Fruit fly (Drosophila melanogaster) whole organism, embryonic: ENCODE data around the gene CG6296.

Experiments used
- Ada2b ChIP-seq: fragments of 200-800 bp; sonication (Bioruptor generic); IDR thresholded peaks from 2 replicates; pipeline ENCODE4 v1.3.6; 2022; ENCODE audit warnings: missing biosample characterization, missing genetic modification characterization
- Adf1 ChIP-seq: fragments of 200-800 bp; sonication (Bioruptor generic); IDR thresholded peaks from 2 replicates; pipeline ENCODE4 v1.3.6; 2022; ENCODE audit warnings: missing biosample characterization, missing genetic modification characterization
- C15 ChIP-seq: fragments of 200-800 bp; sonication (Bioruptor generic); IDR thresholded peaks from 3 replicates; pipeline ENCODE4 v1.3.6; 2022; ENCODE audit warnings: missing biosample characterization, missing genetic modification characterization
- CG10267 ChIP-seq: fragments of 200-800 bp; sonication (Bioruptor generic); optimal IDR thresholded peaks from 2 replicates; lab custom pipeline; 2018; ENCODE audit warnings: missing biosample characterization, mild to moderate bottlenecking, missing genetic modification characterization, moderate library complexity
- CG10654 ChIP-seq: fragments of 200-800 bp; sonication (Bioruptor generic); optimal IDR thresholded peaks from 2 replicates; lab custom pipeline; 2016; ENCODE audit warnings: missing biosample characterization, missing genetic modification characterization
- CG11093 ChIP-seq: fragments of 200-800 bp; sonication (Bioruptor generic); IDR thresholded peaks from 3 replicates; pipeline ENCODE4 v1.3.6; 2022; ENCODE audit warnings: missing biosample characterization, missing genetic modification characterization
- CG12071 ChIP-seq: fragments of 200-800 bp; sonication (Bioruptor generic); optimal IDR thresholded peaks from 3 replicates; lab custom pipeline; 2018; ENCODE audit warnings: missing biosample characterization, mild to moderate bottlenecking, missing genetic modification characterization
- CG12155 ChIP-seq: fragments of 200-800 bp; sonication (Bioruptor generic); optimal IDR thresholded peaks from 3 replicates; lab custom pipeline; 2016; ENCODE audit warnings: missing biosample characterization, missing genetic modification characterization
- CG12236 ChIP-seq: fragments of 200-800 bp; sonication (Bioruptor generic); optimal IDR thresholded peaks from 2 replicates; lab custom pipeline; 2016; ENCODE audit warnings: missing biosample characterization, missing genetic modification characterization
- CG12299 ChIP-seq: fragments of 200-800 bp; sonication (Bioruptor generic); optimal IDR thresholded peaks from 2 replicates; lab custom pipeline; 2018; ENCODE audit warnings: missing biosample characterization, mild to moderate bottlenecking, missing genetic modification characterization
- CG12769 ChIP-seq: fragments of 200-800 bp; sonication (Bioruptor generic); optimal IDR thresholded peaks from 2 replicates; lab custom pipeline; 2019; ENCODE audit warnings: missing biosample characterization, mild to moderate bottlenecking, missing genetic modification characterization, moderate library complexity
- CG13894 ChIP-seq: fragments of 200-800 bp; sonication (Bioruptor generic); optimal IDR thresholded peaks from 3 replicates; lab custom pipeline; 2018; ENCODE audit warnings: missing biosample characterization, mild to moderate bottlenecking, missing genetic modification characterization, moderate library complexity
- CG14441 ChIP-seq: fragments of 200-800 bp; sonication (Bioruptor generic); IDR thresholded peaks from 2 replicates; pipeline ENCODE4 v1.3.6; 2022; ENCODE audit warnings: missing biosample characterization, missing genetic modification characterization
- CG14965 ChIP-seq: fragments of 200-800 bp; sonication (Bioruptor generic); optimal IDR thresholded peaks from 2 replicates; lab custom pipeline; 2016; ENCODE audit warnings: missing biosample characterization, missing genetic modification characterization, borderline replicate concordance
- CG18476 ChIP-seq: fragments of 200-800 bp; sonication (Bioruptor generic); optimal IDR thresholded peaks from 2 replicates; lab custom pipeline; 2016; ENCODE audit warnings: missing biosample characterization, mild to moderate bottlenecking, missing genetic modification characterization
- CG32772 ChIP-seq: fragments of 200-800 bp; sonication (Bioruptor generic); IDR thresholded peaks from 2 replicates; pipeline ENCODE4 v1.3.6; 2022; ENCODE audit warnings: missing biosample characterization, missing genetic modification characterization
- CG3838 ChIP-seq: fragments of 200-800 bp; sonication (Bioruptor generic); optimal IDR thresholded peaks from 3 replicates; lab custom pipeline; 2016; ENCODE audit warnings: missing biosample characterization, missing genetic modification characterization
- CG4730 ChIP-seq: fragments of 200-800 bp; sonication (Bioruptor generic); IDR thresholded peaks from 2 replicates; pipeline ENCODE4 v1.3.6; 2022; ENCODE audit warnings: missing biosample characterization, missing genetic modification characterization
- CG6689 ChIP-seq: fragments of 200-800 bp; sonication (Bioruptor generic); IDR thresholded peaks from 2 replicates; pipeline ENCODE4 v1.3.6; 2022; ENCODE audit warnings: missing biosample characterization, missing genetic modification characterization
- CG7928 ChIP-seq: fragments of 200-800 bp; sonication (Bioruptor generic); optimal IDR thresholded peaks from 2 replicates; lab custom pipeline; 2017; ENCODE audit warnings: missing biosample characterization, mild to moderate bottlenecking, missing genetic modification characterization
- CG8388 ChIP-seq: fragments of 200-800 bp; sonication (Bioruptor generic); optimal IDR thresholded peaks from 2 replicates; lab custom pipeline; 2019; ENCODE audit warnings: missing biosample characterization, mild to moderate bottlenecking, missing genetic modification characterization, moderate library complexity
- CG8924 ChIP-seq: fragments of 200-800 bp; optimal IDR thresholded peaks from 3 replicates; lab custom pipeline; 2019; ENCODE audit warnings: missing biosample characterization, mild to moderate bottlenecking, missing genetic modification characterization, moderate library complexity
- CG9797 ChIP-seq: fragments of 200-800 bp; sonication (Bioruptor generic); optimal IDR thresholded peaks from 3 replicates; lab custom pipeline; 2018; ENCODE audit warnings: missing biosample characterization, mild to moderate bottlenecking, missing genetic modification characterization
- Camta ChIP-seq: fragments of 200-800 bp; sonication (Bioruptor generic); optimal IDR thresholded peaks from 2 replicates; lab custom pipeline; 2016; ENCODE audit warnings: missing biosample characterization, missing genetic modification characterization
- Chrac-16 ChIP-seq: fragments of 200-800 bp; sonication (Bioruptor generic); optimal IDR thresholded peaks from 3 replicates; lab custom pipeline; 2016; ENCODE audit warnings: missing biosample characterization, missing genetic modification characterization
- Dbx ChIP-seq: fragments of 200-800 bp; sonication (Bioruptor generic); IDR thresholded peaks from 3 replicates; pipeline ENCODE4 v1.3.6; 2022; ENCODE audit warnings: missing biosample characterization, missing genetic modification characterization
- Dek ChIP-seq: fragments of 200-800 bp; sonication (Bioruptor generic); optimal IDR thresholded peaks from 3 replicates; lab custom pipeline; 2019; ENCODE audit warnings: missing biosample characterization, mild to moderate bottlenecking, missing genetic modification characterization, moderate library complexity
- Dll ChIP-seq: fragments of 200-800 bp; sonication (Bioruptor generic); IDR thresholded peaks from 4 replicates; pipeline ENCODE4 v1.3.6; 2022; ENCODE audit warnings: missing biosample characterization, missing genetic modification characterization; ENCODE audit not compliant: partially characterized antibody
- Ets97D ChIP-seq: fragments of 200-800 bp; sonication (Bioruptor generic); optimal IDR thresholded peaks from 3 replicates; lab custom pipeline; 2016; ENCODE audit warnings: missing biosample characterization, missing genetic modification characterization
- Fer2 ChIP-seq: fragments of 200-800 bp; sonication (Bioruptor generic); optimal IDR thresholded peaks from 2 replicates; lab custom pipeline; 2018; ENCODE audit warnings: missing biosample characterization, mild to moderate bottlenecking, missing genetic modification characterization, moderate library complexity
- Hsf ChIP-seq: fragments of 200-800 bp; sonication (Bioruptor generic); optimal IDR thresholded peaks from 3 replicates; lab custom pipeline; 2016; ENCODE audit warnings: missing biosample characterization, missing genetic modification characterization
- Jarid2 ChIP-seq: fragments of 200-800 bp; sonication (Bioruptor generic); optimal IDR thresholded peaks from 3 replicates; lab custom pipeline; 2017; ENCODE audit warnings: mild to moderate bottlenecking, missing biosample characterization, missing genetic modification reagents, missing genetic modification characterization
- Lim3 ChIP-seq: fragments of 200-800 bp; sonication (Bioruptor generic); IDR thresholded peaks from 2 replicates; pipeline ENCODE4 v1.3.6; 2022; ENCODE audit warnings: missing biosample characterization, missing genetic modification characterization
- Neu2 ChIP-seq: fragments of 200-800 bp; sonication (Bioruptor generic); optimal IDR thresholded peaks from 3 replicates; lab custom pipeline; 2016; ENCODE audit warnings: missing biosample characterization, missing genetic modification characterization, borderline replicate concordance
- Nf-YC ChIP-seq: fragments of 200-800 bp; optimal IDR thresholded peaks from 3 replicates; lab custom pipeline; 2019; ENCODE audit warnings: missing biosample characterization, mild to moderate bottlenecking, missing genetic modification characterization, moderate library complexity
- Optix ChIP-seq: fragments of 200-800 bp; sonication (Bioruptor generic); IDR thresholded peaks from 3 replicates; pipeline ENCODE4 v1.3.6; 2022; ENCODE audit warnings: missing biosample characterization, missing genetic modification characterization
- Rfx ChIP-seq: fragments of 200-800 bp; sonication (Bioruptor generic); IDR thresholded peaks from 2 replicates; pipeline ENCODE4 v1.3.6; 2022; ENCODE audit warnings: missing biosample characterization, missing genetic modification characterization
- abd-A ChIP-seq: fragments of 200-800 bp; sonication (Bioruptor generic); optimal IDR thresholded peaks from 3 replicates; lab custom pipeline; 2019; ENCODE audit warnings: missing biosample characterization, mild to moderate bottlenecking, missing genetic modification characterization, moderate library complexity
- ato ChIP-seq: fragments of 200-800 bp; sonication (Bioruptor generic); IDR thresholded peaks from 2 replicates; pipeline ENCODE4 v1.3.6; 2022; ENCODE audit warnings: missing biosample characterization, missing genetic modification characterization; ENCODE audit not compliant: partially characterized antibody
- croc ChIP-seq: fragments of 200-800 bp; sonication (Bioruptor generic); conservative IDR thresholded peaks from 3 replicates; pipeline ENCODE4 v1.3.6; 2022; ENCODE audit warnings: missing biosample characterization, missing genetic modification characterization
- crol ChIP-seq: fragments of 200-800 bp; sonication (Bioruptor generic); IDR thresholded peaks from 2 replicates; pipeline ENCODE4 v1.3.6; 2022; ENCODE audit warnings: missing biosample characterization, missing genetic modification characterization
- exex ChIP-seq: fragments of 200-800 bp; sonication (Bioruptor generic); optimal IDR thresholded peaks from 4 replicates; lab custom pipeline; 2018; ENCODE audit warnings: missing biosample characterization, mild to moderate bottlenecking, missing genetic modification characterization, moderate library complexity
- her ChIP-seq: fragments of 200-800 bp; sonication (Bioruptor generic); optimal IDR thresholded peaks from 2 replicates; lab custom pipeline; 2016; ENCODE audit warnings: missing biosample characterization, missing genetic modification characterization
- jumu ChIP-seq: fragments of 200-800 bp; sonication (Bioruptor generic); optimal IDR thresholded peaks from 3 replicates; lab custom pipeline; 2016; ENCODE audit warnings: missing biosample characterization, missing genetic modification characterization
- kni ChIP-seq: fragments of 200-800 bp; sonication (Bioruptor generic); optimal IDR thresholded peaks from 3 replicates; lab custom pipeline; 2017; ENCODE audit warnings: mild to moderate bottlenecking, missing biosample characterization, missing genetic modification reagents, missing genetic modification characterization
- pho ChIP-seq: fragments of 200-800 bp; sonication (Bioruptor generic); optimal IDR thresholded peaks from 2 replicates; lab custom pipeline; 2016; ENCODE audit warnings: missing biosample characterization, missing genetic modification characterization
- prd ChIP-seq, 3 experiments: fragments of >200 bp in 2 of 3; fragments of 200-800 bp in 1 of 3; sonication (Bioruptor generic) in 1 of 3; optimal IDR thresholded peaks in 2 of 3; IDR thresholded peaks in 1 of 3; 2 replicates in 2 of 3; 3 replicates in 1 of 3; pipeline versions ENCODE4 v1.3.6 to Lab custom; 2017 to 2022; ENCODE audit warnings: missing biosample characterization in 1 of 3, missing genetic modification characterization in 1 of 3
- run ChIP-seq: fragments of 200-800 bp; sonication (Bioruptor generic); optimal IDR thresholded peaks from 3 replicates; lab custom pipeline; 2018; ENCODE audit warnings: missing biosample characterization, mild to moderate bottlenecking, missing genetic modification characterization
- sqz ChIP-seq: fragments of 200-800 bp; sonication (Bioruptor generic); optimal IDR thresholded peaks from 3 replicates; lab custom pipeline; 2018; ENCODE audit warnings: missing biosample characterization, mild to moderate bottlenecking, missing genetic modification characterization

Gene CG6296

dm6 chr3R:26963747-26964174, 41.5 kb downstream of the CG6296 start (continued):
- peak; percentile 53 for TF ChIP-seq Neu2 (GFP tag; lab: Kevin White, UChicago)
- peak; percentile 32; the same call in 1 of the 3 replicates for TF ChIP-seq Dbx
- peak; percentile 5 for TF ChIP-seq CG10654
- peak; percentile 19 for TF ChIP-seq CG13894 (tag; lab: Kevin White, UChicago)
- TF ChIP-seq CG14965 (GFP tag; lab: Kevin White, UChicago) = peak; percentile 27
- TF ChIP-seq sqz (GFP tag; lab: Kevin White, UChicago) = peak; percentile 42
- no peak for TF ChIP-seq prd (optimal IDR thresholded peaks at IDR 0.05; lab: Kevin White, UChicago)
- TF ChIP-seq prd (GFP tag; IDR thresholded peaks at IDR 0.05; lab: Robert Waterston, UW) = peak; percentile 74
- TF ChIP-seq kni = no peak
- TF ChIP-seq Fer2 (tag; lab: Kevin White, UChicago) = peak; percentile 2
- TF ChIP-seq jumu (GFP tag; lab: Kevin White, UChicago) = peak; percentile 55
- TF ChIP-seq Rfx = peak; percentile 29; the same call in 1 of the 2 replicates
- TF ChIP-seq CG12769 = peak; percentile 66
- TF ChIP-seq Hsf = peak; percentile 21
- TF ChIP-seq CG4730 (GFP tag; lab: Robert Waterston, UW) = 0 out of 2 replicates have a peak, but pooled peaks have one; percentile 5
- no peak for TF ChIP-seq CG3838
- no peak for TF ChIP-seq CG9797 (GFP tag; lab: Kevin White, UChicago)
- TF ChIP-seq abd-A (tag; lab: Kevin White, UChicago) = no peak
- no peak for TF ChIP-seq CG12236 (GFP tag; lab: Kevin White, UChicago)
- TF ChIP-seq CG18476 (GFP tag; lab: Kevin White, UChicago) = peak; percentile 85
- peak; percentile 56 for TF ChIP-seq Camta (GFP tag; lab: Kevin White, UChicago)
- peak; percentile 27 for TF ChIP-seq Nf-YC (tag; lab: Kevin White, UChicago)
- TF ChIP-seq CG12071 (GFP tag; lab: Kevin White, UChicago) = peak; percentile 84
- TF ChIP-seq CG32772 = 0 out of 2 replicates have a peak, but pooled peaks have one; percentile 31
- peak; percentile 31 for TF ChIP-seq CG8388 (GFP tag; lab: Kevin White, UChicago)
- TF ChIP-seq Optix = no peak
- TF ChIP-seq croc (GFP tag; lab: Robert Waterston, UW) = peak; percentile 43; the same call in 2 of the 3 replicates
- TF ChIP-seq CG8924 (tag; lab: Kevin White, UChicago) = peak; percentile 79
- no peak for TF ChIP-seq Lim3 (GFP tag; lab: Robert Waterston, UW)
- peak; percentile 35 for TF ChIP-seq her (GFP tag; lab: Kevin White, UChicago)
- peak; percentile 29 for TF ChIP-seq run (tag; lab: Kevin White, UChicago)
- peak; percentile 34 for TF ChIP-seq CG12299 (tag; lab: Kevin White, UChicago)
- no peak for TF ChIP-seq Dll (GFP tag; lab: Robert Waterston, UW)
- TF ChIP-seq Ets97D (GFP tag; lab: Kevin White, UChicago) = peak; percentile 55
- peak; percentile 6 for TF ChIP-seq Chrac-16 (GFP tag; lab: Kevin White, UChicago)
- TF ChIP-seq Dek (tag; lab: Kevin White, UChicago) = no peak
- TF ChIP-seq CG6689 (GFP tag; lab: Robert Waterston, UW) = peak; percentile 78
- TF ChIP-seq CG12155 (GFP tag; lab: Kevin White, UChicago) = peak; percentile 15
- TF ChIP-seq ato = no peak
- TF ChIP-seq Jarid2 (GFP tag; lab: Kevin White, UChicago) = peak; percentile 16
- peak; percentile 32 for TF ChIP-seq exex (tag; lab: Kevin White, UChicago)
- TF ChIP-seq CG10267 (tag; lab: Kevin White, UChicago) = peak; percentile 53
- TF ChIP-seq pho (GFP tag; lab: Kevin White, UChicago) = peak; percentile 18
- TF ChIP-seq crol (GFP tag; lab: Robert Waterston, UW) = no peak
- peak; percentile 38 for TF ChIP-seq CG14441 (GFP tag; lab: Robert Waterston, UW)
- TF ChIP-seq CG11093 = peak; percentile 56; the same call in 1 of the 3 replicates
- no peak for TF ChIP-seq CG7928 (GFP tag; lab: Kevin White, UChicago)
- peak; percentile 6; the same call in 1 of the 3 replicates for TF ChIP-seq C15 (GFP tag; lab: Robert Waterston, UW)
- peak; percentile 53; the same call in 1 of the 2 replicates for TF ChIP-seq Ada2b (GFP tag; lab: Robert Waterston, UW)
- TF ChIP-seq Adf1 (GFP tag; lab: Robert Waterston, UW) = no peak
